Worm (Caenorhabditis elegans) whole organism, L1 larva: ENCODE results near the gene C33C12.7.

ENCODE experiments used
- C04F5.9 ChIP-seq: sonication (generic microtip); optimal IDR thresholded peaks from 2 replicates; lab custom pipeline; 2016; ENCODE audit warnings: missing genetic modification characterization, missing compliant biosample characterization
- F16B12.6 ChIP-seq: fragments of 150-350 bp; optimal IDR thresholded peaks from 2 replicates; lab custom pipeline; 2014; ENCODE audit warnings: missing biosample characterization, missing genetic modification characterization
- fos-1 ChIP-seq: fragments of 150-350 bp; optimal IDR thresholded peaks from 2 replicates; lab custom pipeline; 2014; ENCODE audit warnings: missing biosample characterization, missing genetic modification characterization
- nhr-12 ChIP-seq: sonication (generic microtip); optimal IDR thresholded peaks from 2 replicates; lab custom pipeline; 2017; ENCODE audit warnings: missing biosample characterization, missing genetic modification characterization
- snpc-4 ChIP-seq: fragments of 150-350 bp; optimal IDR thresholded peaks from 2 replicates; lab custom pipeline; 2014; ENCODE audit warnings: missing biosample characterization, missing genetic modification characterization
- sup-37 ChIP-seq: fragments of 200-800 bp; sonication (Bioruptor generic); optimal IDR thresholded peaks from 2 replicates; lab custom pipeline; 2018; ENCODE audit warnings: mild to moderate bottlenecking, missing genetic modification characterization, missing compliant biosample characterization
- ztf-11 ChIP-seq, 2 experiments: sonication (generic microtip); optimal IDR thresholded peaks; 2 replicates each; lab custom pipeline; 2016 to 2017; ENCODE audit warnings: missing genetic modification characterization in 2 of 2, missing biosample characterization in 1 of 2, missing compliant biosample characterization in 1 of 2

- TF ChIP-seq sup-37 (GFP tag; lab: Kevin White, UChicago), result no peak
- TF ChIP-seq fos-1 (tag; lab: Kevin White, UChicago), result no peak
- TF ChIP-seq F16B12.6 (tag; lab: Kevin White, UChicago), result no peak
- TF ChIP-seq snpc-4 (tag; lab: Kevin White, UChicago), result no peak
- TF ChIP-seq nhr-12, result no peak
- no peak for TF ChIP-seq C04F5.9
- TF ChIP-seq ztf-11 (tag; optimal IDR thresholded peaks at IDR 0.05; lab: Kevin White, UChicago), result no peak
Measured at ce11 chrII:2177735-2178134, 2.5 kb upstream of the C33C12.7 start.
